In the genomic region with DNA sequence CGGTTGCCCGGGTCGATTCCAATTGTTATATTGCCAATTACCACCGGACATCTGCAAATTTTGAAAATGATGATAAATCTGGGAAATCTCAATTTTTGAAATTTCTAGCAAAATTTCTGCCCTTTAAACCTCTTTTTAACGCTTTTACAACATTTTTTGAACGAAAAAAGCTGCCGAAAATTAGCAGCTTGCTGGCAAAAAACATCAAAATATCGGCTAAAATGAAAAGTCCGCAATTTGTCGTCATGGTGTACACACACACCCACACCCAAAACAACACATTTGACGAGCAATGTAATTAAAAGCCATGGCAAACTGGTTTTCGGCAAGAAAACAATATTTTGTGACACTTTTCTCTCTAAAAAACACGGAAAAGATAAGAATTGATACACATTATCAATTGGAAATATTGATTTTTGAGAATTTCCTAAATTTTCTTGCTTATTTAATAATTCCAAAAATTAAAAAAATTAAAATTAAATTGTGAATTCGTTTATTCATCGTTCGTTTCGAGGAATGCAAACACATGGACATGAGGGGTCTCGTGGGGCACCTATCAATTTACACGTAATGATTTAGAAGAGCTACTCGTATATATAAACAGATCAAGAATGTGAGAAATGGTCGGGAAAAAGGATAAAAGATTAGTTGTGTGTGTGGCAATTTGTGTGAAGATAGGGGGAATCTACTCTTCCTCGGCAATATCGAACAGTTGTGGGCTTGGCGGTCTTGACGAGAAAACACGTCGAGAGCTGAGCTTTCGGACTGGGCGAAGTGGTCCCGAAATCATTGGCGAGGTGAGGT, we compare ENCODE assay signal across 1 worm cellular context.
A peak's percentile ranks its signal among the peaks of the same experiment; 100 is the strongest.
TF ChIP-seq lines count a peak whose summit lies in the region.

A gene (minus strand): TSS at position 51 of the 804 bp plus-strand sequence.

TF ChIP-seq in whole organism, L4 larva, 104 proteins besides CTCF, POLR2A, EP300 and RAD21 (continued from another document):
- peak; percentile 77 for TF ChIP-seq nhr-28 (tag; optimal IDR thresholded peaks at IDR 0.05; lab: Kevin White, UChicago)
- TF ChIP-seq jun-1 (tag; optimal IDR thresholded peaks at IDR 0.05; lab: Kevin White, UChicago) = peak; percentile 1
- peak; percentile 29 to 73 for TF ChIP-seq hif-1 (tag; optimal IDR thresholded peaks at IDR 0.05; lab: Kevin White, UChicago)
